Worm (Caenorhabditis elegans): ENCODE measurements around the gene Y54G2A.52.

- TF ChIP-seq nhr-77 (tag; optimal IDR thresholded peaks at IDR 0.05) (no peak), tbx-2 (tag; optimal IDR thresholded peaks at IDR 0.05) (no peak), unc-62 (GFP tag; optimal IDR thresholded peaks at IDR 0.05) (no peak), nhr-237 (tag; optimal IDR thresholded peaks at IDR 0.05) (no peak), nhr-11 (tag; optimal IDR thresholded peaks at IDR 0.05) (no peak)
Observed at ce11 chrIV:2799890-2800289, 1.4 kb upstream of the Y54G2A.52 start.
